Worm (Caenorhabditis elegans) whole organism, early embryonic: ENCODE data around the gene lin-52.

ENCODE experiments used
- F13C5.2 ChIP-seq: sonication (generic microtip); optimal IDR thresholded peaks from 2 replicates; lab custom pipeline; 2017; ENCODE audit warnings: mild to moderate bottlenecking, missing genetic modification characterization, inconsistent platforms, missing compliant biosample characterization
- aly-1 ChIP-seq: sonication (generic microtip); optimal IDR thresholded peaks from 2 replicates; lab custom pipeline; 2016; ENCODE audit warnings: missing genetic modification characterization, missing compliant biosample characterization
- ama-1 ChIP-seq: fragments of 150-350 bp; optimal IDR thresholded peaks from 2 replicates; lab custom pipeline; 2014
- hmbx-1 ChIP-seq: sonication (generic microtip); optimal IDR thresholded peaks from 2 replicates; lab custom pipeline; 2016; ENCODE audit warnings: mild to moderate bottlenecking, missing genetic modification characterization, missing compliant biosample characterization
- hmg-4 ChIP-seq: fragments of 200-800 bp; sonication (Bioruptor generic); optimal IDR thresholded peaks from 2 replicates; lab custom pipeline; 2018; ENCODE audit warnings: mild to moderate bottlenecking, missing genetic modification characterization, missing compliant biosample characterization
- hnd-1 ChIP-seq: sonication (generic microtip); optimal IDR thresholded peaks from 2 replicates; lab custom pipeline; 2016; ENCODE audit warnings: missing genetic modification characterization, missing compliant biosample characterization
- tra-4 ChIP-seq: sonication (generic microtip); optimal IDR thresholded peaks from 2 replicates; lab custom pipeline; 2017; ENCODE audit warnings: missing genetic modification characterization, missing compliant biosample characterization

- TF ChIP-seq hmg-4 (GFP tag; lab: Kevin White, UChicago) (no peak), tra-4 (tag; lab: Kevin White, UChicago) (no peak), aly-1 (tag; lab: Kevin White, UChicago) (no peak), ama-1 (lab: Kevin White, UChicago) (no peak), hnd-1 (no peak), hmbx-1 (no peak), F13C5.2 (tag; lab: Kevin White, UChicago) (no peak)
Measured at ce11 chrIII:9782483-9783081, 42.0 kb downstream of the lin-52 start, which contains the start of gene R10E11.6.
